Worm (Caenorhabditis elegans) whole organism, L1 larva: ENCODE results near the gene W02D7.12.

Experiments
- C16A3.4 ChIP-seq: fragments of 150-350 bp; optimal IDR thresholded peaks from 2 replicates; lab custom pipeline; 2014; ENCODE audit warnings: missing biosample characterization, missing genetic modification characterization
- F16B12.6 ChIP-seq: fragments of 150-350 bp; optimal IDR thresholded peaks from 2 replicates; lab custom pipeline; 2014; ENCODE audit warnings: missing biosample characterization, missing genetic modification characterization
- Y116A8C.19 ChIP-seq: sonication (generic microtip); optimal IDR thresholded peaks from 2 replicates; lab custom pipeline; 2016; ENCODE audit warnings: missing compliant biosample characterization, missing genetic modification characterization, borderline replicate concordance
- blmp-1 ChIP-seq: fragments of 150-350 bp; optimal IDR thresholded peaks from 2 replicates; lab custom pipeline; 2014; ENCODE audit warnings: missing biosample characterization, missing genetic modification characterization
- ceh-63 ChIP-seq: fragments of 200-800 bp; sonication (Bioruptor generic); optimal IDR thresholded peaks from 2 replicates; lab custom pipeline; 2018; ENCODE audit warnings: mild to moderate bottlenecking, missing genetic modification characterization, missing compliant biosample characterization
- ceh-88 ChIP-seq: fragments of 200-800 bp; sonication (Bioruptor generic); IDR thresholded peaks from 2 replicates; pipeline ENCODE4 v1.3.6; 2022; ENCODE audit warnings: missing genetic modification characterization, missing compliant biosample characterization
- ceh-90 ChIP-seq: sonication (generic microtip); optimal IDR thresholded peaks from 2 replicates; lab custom pipeline; 2016; ENCODE audit warnings: missing genetic modification characterization, missing compliant biosample characterization
- ces-1 ChIP-seq: fragments of 150-350 bp; optimal IDR thresholded peaks from 2 replicates; lab custom pipeline; 2014; ENCODE audit warnings: missing biosample characterization, missing genetic modification reagents, missing genetic modification characterization
- dpl-1 ChIP-seq, 3 experiments: fragments of 150-350 bp in 2 of 3; sonication (generic microtip) in 1 of 3; optimal IDR thresholded peaks; 2 replicates each; lab custom pipeline; 2014 to 2017; ENCODE audit warnings: missing biosample characterization in 3 of 3, missing genetic modification characterization in 3 of 3, missing genetic modification reagents in 3 of 3
- dsc-1 ChIP-seq: sonication (generic microtip); optimal IDR thresholded peaks from 2 replicates; lab custom pipeline; 2016; ENCODE audit warnings: mild to moderate bottlenecking, missing genetic modification characterization, missing compliant biosample characterization
- efl-1 ChIP-seq, 4 experiments: fragments of 150-350 bp; optimal IDR thresholded peaks in 3 of 4; peaks in 1 of 4; 1 replicate in 1 of 4; 2 replicates in 3 of 4; lab custom pipeline; 2014; ENCODE audit warnings: missing biosample characterization in 2 of 4, missing genetic modification characterization in 2 of 4, missing genetic modification reagents in 2 of 4
- efl-3 ChIP-seq: fragments of 200-800 bp; sonication (Bioruptor generic); optimal IDR thresholded peaks from 2 replicates; lab custom pipeline; 2018; ENCODE audit warnings: mild to moderate bottlenecking, missing genetic modification characterization, missing compliant biosample characterization
- egl-13 ChIP-seq: sonication (generic microtip); optimal IDR thresholded peaks from 2 replicates; lab custom pipeline; 2016; ENCODE audit warnings: missing genotype, missing genetic modification reagents, missing genetic modification characterization, missing compliant biosample characterization
- egl-27 ChIP-seq, 2 experiments: fragments of 150-350 bp in 1 of 2; sonication (generic microtip); optimal IDR thresholded peaks; 3 replicates each; lab custom pipeline; 2017 to 2018; ENCODE audit warnings: missing biosample characterization in 2 of 2, missing genetic modification characterization in 2 of 2, missing genetic modification reagents in 2 of 2
- fkh-8 ChIP-seq: sonication (generic microtip); optimal IDR thresholded peaks from 2 replicates; lab custom pipeline; 2016; ENCODE audit warnings: mild to moderate bottlenecking, missing genetic modification characterization, missing compliant biosample characterization
- fos-1 ChIP-seq: fragments of 150-350 bp; optimal IDR thresholded peaks from 2 replicates; lab custom pipeline; 2014; ENCODE audit warnings: missing biosample characterization, missing genetic modification characterization
- irx-1 ChIP-seq: sonication (generic microtip); optimal IDR thresholded peaks from 2 replicates; lab custom pipeline; 2016; ENCODE audit warnings: missing genetic modification characterization, missing compliant biosample characterization
- isw-1 ChIP-seq: fragments of 200-800 bp; sonication (Bioruptor generic); IDR thresholded peaks from 2 replicates; pipeline ENCODE4 v1.3.6; 2022; ENCODE audit warnings: missing genetic modification characterization, missing compliant biosample characterization
- lin-14 ChIP-seq: fragments of 200-800 bp; sonication (Bioruptor generic); optimal IDR thresholded peaks from 2 replicates; lab custom pipeline; 2018; ENCODE audit warnings: mild to moderate bottlenecking, missing genetic modification characterization, moderate library complexity, missing compliant biosample characterization
- mdl-1 ChIP-seq, 2 experiments: fragments of 150-350 bp; optimal IDR thresholded peaks; 2 replicates each; lab custom pipeline; 2014 to 2017; ENCODE audit warnings: missing biosample characterization in 2 of 2, missing genetic modification characterization in 2 of 2, inconsistent platforms in 1 of 2
- mef-2 ChIP-seq: fragments of 150-350 bp; optimal IDR thresholded peaks from 2 replicates; lab custom pipeline; 2014; ENCODE audit warnings: missing biosample characterization, missing genetic modification characterization
- mep-1 ChIP-seq: fragments of 150-350 bp; optimal IDR thresholded peaks from 2 replicates; lab custom pipeline; 2014; ENCODE audit warnings: missing biosample characterization, missing genetic modification characterization
- nhr-12 ChIP-seq: sonication (generic microtip); optimal IDR thresholded peaks from 2 replicates; lab custom pipeline; 2017; ENCODE audit warnings: missing biosample characterization, missing genetic modification characterization
- nhr-19 ChIP-seq: fragments of 200-800 bp; sonication (Bioruptor generic); conservative IDR thresholded peaks from 2 replicates; pipeline ENCODE4 v1.3.6; 2022; ENCODE audit warnings: missing genetic modification characterization, missing compliant biosample characterization
- nhr-20 ChIP-seq: sonication (generic microtip); optimal IDR thresholded peaks from 2 replicates; lab custom pipeline; 2016; ENCODE audit warnings: mild to moderate bottlenecking, missing genetic modification characterization, missing compliant biosample characterization
- nhr-237 ChIP-seq: fragments of 150-350 bp; optimal IDR thresholded peaks from 2 replicates; lab custom pipeline; 2014; ENCODE audit warnings: missing biosample characterization, missing genetic modification characterization
- nhr-28 ChIP-seq: fragments of 150-350 bp; optimal IDR thresholded peaks from 2 replicates; lab custom pipeline; 2014; ENCODE audit warnings: missing biosample characterization, missing genetic modification characterization
- nhr-84 ChIP-seq: sonication (generic microtip); optimal IDR thresholded peaks from 2 replicates; lab custom pipeline; 2017; ENCODE audit warnings: missing biosample characterization, missing genetic modification characterization
- nhr-90 ChIP-seq: sonication (generic microtip); optimal IDR thresholded peaks from 2 replicates; lab custom pipeline; 2016; ENCODE audit warnings: mild to moderate bottlenecking, missing genetic modification characterization, missing compliant biosample characterization; ENCODE audit not compliant: poor library complexity
- rnt-1 ChIP-seq: sonication (generic microtip); optimal IDR thresholded peaks from 2 replicates; lab custom pipeline; 2016; ENCODE audit warnings: mild to moderate bottlenecking, missing genetic modification characterization, moderate library complexity, missing compliant biosample characterization
- snu-23 ChIP-seq: sonication (generic microtip); optimal IDR thresholded peaks from 2 replicates; lab custom pipeline; 2016; ENCODE audit warnings: missing genetic modification characterization, missing compliant biosample characterization
- swsn-7 ChIP-seq: sonication (generic microtip); optimal IDR thresholded peaks from 2 replicates; lab custom pipeline; 2016; ENCODE audit warnings: missing genetic modification characterization, missing compliant biosample characterization
- vab-15 ChIP-seq: sonication (generic microtip); optimal IDR thresholded peaks from 2 replicates; lab custom pipeline; 2017; ENCODE audit warnings: missing genotype, mild to moderate bottlenecking, missing genetic modification characterization, missing compliant biosample characterization
- ztf-4 ChIP-seq: fragments of 150-350 bp; optimal IDR thresholded peaks from 2 replicates; lab custom pipeline; 2014; ENCODE audit warnings: missing biosample characterization, missing genetic modification characterization

W02D7.12 gene

ce11 chrV:8349950-8350349 lies 38.6 kb downstream of the W02D7.12 start:
- TF ChIP-seq egl-27 (tag; optimal IDR thresholded peaks at IDR 0.05; lab: Kevin White, UChicago) (no peak), nhr-237 (no peak), vab-15 (tag; lab: Kevin White, UChicago) (no peak), snu-23 (no peak)

ce11 chrV:8351371-8351770 lies 40.1 kb downstream of the W02D7.12 start, which contains the start of gene srsx-22:
srsx-22 (plus strand) TSS chrV:8351671.
- TF ChIP-seq swsn-7 (tag; lab: Kevin White, UChicago) = no peak
- TF ChIP-seq irx-1 (tag; lab: Kevin White, UChicago) = no peak
- TF ChIP-seq nhr-20 (tag; lab: Kevin White, UChicago) = no peak
- TF ChIP-seq nhr-12 (tag; lab: Kevin White, UChicago) = no peak
- TF ChIP-seq isw-1 = no peak
- TF ChIP-seq dpl-1 (GFP tag; optimal IDR thresholded peaks at IDR 0.05; lab: Kevin White, UChicago) = no peak
- no peak for TF ChIP-seq mdl-1 (tag; optimal IDR thresholded peaks at IDR 0.05; lab: Kevin White, UChicago)
- TF ChIP-seq ceh-88 (GFP tag; lab: Robert Waterston, UW) = no peak
- no peak for TF ChIP-seq efl-3 (GFP tag; lab: Kevin White, UChicago)
- TF ChIP-seq C16A3.4 (tag; lab: Kevin White, UChicago) = no peak
- no peak for TF ChIP-seq Y116A8C.19
- no peak for TF ChIP-seq dsc-1
- TF ChIP-seq ceh-90 (tag; lab: Kevin White, UChicago) = no peak
- TF ChIP-seq, all 84 proteins: peak for 0

ce11 chrV:8355435-8356212 lies 44.3 kb downstream of the W02D7.12 start, which contains the start of gene mom-2:
mom-2 (plus strand) TSS chrV:8355988.
- TF ChIP-seq nhr-19 (GFP tag; lab: Robert Waterston, UW) (no peak), ceh-88 (GFP tag; lab: Robert Waterston, UW) (no peak), mef-2 (no peak), snu-23 (no peak), fkh-8 (tag; lab: Kevin White, UChicago) (no peak), nhr-90 (tag; lab: Kevin White, UChicago) (no peak), ces-1 (no peak), lin-14 (GFP tag; lab: Kevin White, UChicago) (no peak), ztf-4 (tag; lab: Kevin White, UChicago) (no peak), isw-1 (no peak), efl-3 (GFP tag; lab: Kevin White, UChicago) (no peak), mep-1 (no peak)
- TF ChIP-seq, all 84 proteins: peak for 0

- no peak for TF ChIP-seq nhr-28 (tag; lab: Kevin White, UChicago)
- no peak for TF ChIP-seq irx-1 (tag; lab: Kevin White, UChicago)
- TF ChIP-seq blmp-1 (tag; lab: Kevin White, UChicago) = no peak
- TF ChIP-seq nhr-84 (tag; lab: Kevin White, UChicago) = no peak
- no peak for TF ChIP-seq efl-3 (GFP tag; lab: Kevin White, UChicago)
- TF ChIP-seq egl-13 (tag; lab: Kevin White, UChicago) = no peak
- no peak for TF ChIP-seq ces-1
- no peak for TF ChIP-seq F16B12.6
- TF ChIP-seq rnt-1 = no peak
- no peak for TF ChIP-seq ceh-63 (GFP tag; lab: Kevin White, UChicago)
These were observed 46.4 kb downstream of the W02D7.12 start for ce11 chrV:8357756-8358155.

- no peak for TF ChIP-seq efl-1 (optimal IDR thresholded peaks at IDR 0.05; lab: Kevin White, UChicago)
- TF ChIP-seq efl-1 (GFP tag; optimal IDR thresholded peaks at IDR 0.05 in 1 of 2; lab: Kevin White, UChicago) = peak in 1 of 2 experiments; percentile 63
- TF ChIP-seq fos-1 = no peak
These were observed 47.4 kb downstream of the W02D7.12 start for ce11 chrV:8358702-8359101.
